Fruit fly (Drosophila melanogaster) Kc167 (cell line): ENCODE results near the gene CG33293.
A peak's percentile ranks its signal among the peaks of the same experiment; 100 is the strongest.

ENCODE experiments used
- Myc ChIP-seq: fragments of >200 bp; optimal IDR thresholded peaks from 2 replicates; lab custom pipeline; 2017; ENCODE audit warnings: missing external identifiers
- Sin3A ChIP-seq: fragments of >200 bp; optimal IDR thresholded peaks from 2 replicates; lab custom pipeline; 2018; ENCODE audit warnings: missing external identifiers
- h ChIP-seq: fragments of >200 bp; optimal IDR thresholded peaks from 3 replicates; lab custom pipeline; 2018; ENCODE audit warnings: missing external identifiers
- insv ChIP-seq: fragments of >200 bp; optimal IDR thresholded peaks from 3 replicates; lab custom pipeline; 2018; ENCODE audit warnings: missing external identifiers
- psq ChIP-seq: fragments of >200 bp; optimal IDR thresholded peaks from 2 replicates; lab custom pipeline; 2017; ENCODE audit warnings: missing external identifiers
- ttk ChIP-seq: sonication (Bioruptor generic); optimal IDR thresholded peaks from 2 replicates; lab custom pipeline; 2017; ENCODE audit warnings: missing external identifiers

Gene CG33293

dm6 chr3R:5240721-5241120, at the start of gene CG33293:
Gene CG33293, minus strand, starts transcription at chr3R:5240735.
- no peak for TF ChIP-seq Sin3A (lab: Kevin White, UChicago)
- no peak for TF ChIP-seq insv (lab: Kevin White, UChicago)
- no peak for TF ChIP-seq h
- no peak for TF ChIP-seq Myc (lab: Kevin White, UChicago)
- no peak for TF ChIP-seq psq (lab: Kevin White, UChicago)
- no peak for TF ChIP-seq ttk

- TF ChIP-seq h: no peak
- TF ChIP-seq Myc (lab: Kevin White, UChicago): no peak
- no peak for TF ChIP-seq insv (lab: Kevin White, UChicago)
- no peak for TF ChIP-seq ttk
- no peak for TF ChIP-seq psq (lab: Kevin White, UChicago)
- TF ChIP-seq Sin3A (lab: Kevin White, UChicago): no peak
Observed at dm6 chr3R:5287965-5288364, 47.4 kb upstream of the CG33293 start.

- no peak for TF ChIP-seq ttk
- TF ChIP-seq psq (lab: Kevin White, UChicago): no peak
- no peak for TF ChIP-seq Sin3A (lab: Kevin White, UChicago)
Observed at dm6 chr3R:5286918-5287636, 46.5 kb upstream of the CG33293 start.

dm6 chr3R:5285937-5286336, 45.4 kb upstream of the CG33293 start:
- TF ChIP-seq Myc (lab: Kevin White, UChicago): no peak
- TF ChIP-seq psq (lab: Kevin White, UChicago): no peak
- TF ChIP-seq insv (lab: Kevin White, UChicago): no peak
- no peak for TF ChIP-seq ttk
- TF ChIP-seq Sin3A (lab: Kevin White, UChicago): no peak
- no peak for TF ChIP-seq h

- TF ChIP-seq Myc (lab: Kevin White, UChicago) (no peak), psq (lab: Kevin White, UChicago) (peak; percentile 66)
Observed at dm6 chr3R:5283360-5283963, 42.9 kb upstream of the CG33293 start.

- TF ChIP-seq psq (lab: Kevin White, UChicago) (no peak), h (peak; percentile 87), insv (lab: Kevin White, UChicago) (peak; percentile 94)
Observed at dm6 chr3R:5282755-5283359, 42.3 kb upstream of the CG33293 start.

- no peak for TF ChIP-seq insv (lab: Kevin White, UChicago)
- no peak for TF ChIP-seq Myc (lab: Kevin White, UChicago)
- no peak for TF ChIP-seq ttk
- TF ChIP-seq psq (lab: Kevin White, UChicago): no peak
Observed at dm6 chr3R:5281094-5281493, 40.6 kb upstream of the CG33293 start.

dm6 chr3R:5280380-5280779, 39.8 kb upstream of the CG33293 start:
- TF ChIP-seq Myc (lab: Kevin White, UChicago): no peak
- no peak for TF ChIP-seq Sin3A (lab: Kevin White, UChicago)
- TF ChIP-seq psq (lab: Kevin White, UChicago): no peak
- no peak for TF ChIP-seq h
- TF ChIP-seq insv (lab: Kevin White, UChicago): no peak
- no peak for TF ChIP-seq ttk

- no peak for TF ChIP-seq psq (lab: Kevin White, UChicago)
- TF ChIP-seq h: no peak
- TF ChIP-seq ttk: no peak
- TF ChIP-seq insv (lab: Kevin White, UChicago): no peak
- no peak for TF ChIP-seq Sin3A (lab: Kevin White, UChicago)
- no peak for TF ChIP-seq Myc (lab: Kevin White, UChicago)
Observed at dm6 chr3R:5279609-5280164, 39.2 kb upstream of the CG33293 start.

- TF ChIP-seq psq (lab: Kevin White, UChicago) (no peak), Sin3A (lab: Kevin White, UChicago) (no peak), ttk (no peak), h (no peak), Myc (lab: Kevin White, UChicago) (no peak), insv (lab: Kevin White, UChicago) (no peak)
Observed at dm6 chr3R:5278627-5279026, 38.1 kb upstream of the CG33293 start.

dm6 chr3R:5277735-5278134, 37.2 kb upstream of the CG33293 start, which contains the start of gene CG31538:
Gene CG31538, minus strand, starts transcription at chr3R:5277835.
- TF ChIP-seq Sin3A (lab: Kevin White, UChicago) (no peak), insv (lab: Kevin White, UChicago) (no peak), ttk (no peak), Myc (lab: Kevin White, UChicago) (no peak), h (no peak), psq (lab: Kevin White, UChicago) (no peak)

dm6 chr3R:5270806-5271205, 30.3 kb upstream of the CG33293 start:
- no peak for TF ChIP-seq Sin3A (lab: Kevin White, UChicago)
- no peak for TF ChIP-seq Myc (lab: Kevin White, UChicago)
- TF ChIP-seq ttk: no peak
- TF ChIP-seq psq (lab: Kevin White, UChicago): no peak
- no peak for TF ChIP-seq insv (lab: Kevin White, UChicago)
- TF ChIP-seq h: no peak
